Fruit fly (Drosophila melanogaster): ENCODE data around the gene CG43091.

Gene CG43091

DNA sequence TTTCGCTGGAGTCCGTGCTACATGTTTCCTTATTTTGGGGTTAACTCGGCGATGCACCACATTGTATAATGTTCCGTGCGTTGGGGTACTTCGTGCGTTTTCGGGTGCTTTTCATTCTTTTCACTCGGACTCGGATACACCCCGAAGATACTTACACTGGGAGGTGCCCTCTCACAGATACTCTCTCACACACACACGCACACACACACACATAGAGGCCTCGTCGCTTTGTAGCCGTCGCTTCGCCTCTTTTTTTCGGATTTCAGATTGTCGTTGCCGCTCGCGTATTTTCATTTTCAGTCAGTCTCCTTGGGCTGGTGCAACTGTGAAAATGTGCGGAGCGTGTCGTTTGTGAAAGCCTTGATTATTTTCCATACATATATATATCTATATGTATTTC is 12.9 kb upstream of the CG43091 start (continued):
- TF ChIP-seq hth (optimal IDR thresholded peaks at IDR 0.05) (no peak), chn (GFP tag; optimal IDR thresholded peaks at IDR 0.05) (no peak), ro (GFP tag; IDR thresholded peaks at IDR 0.05) (no peak), ken (GFP tag; IDR thresholded peaks at IDR 0.05) (0 out of 3 replicates have a peak, but pooled peaks have one; percentile 46), Neu2 (GFP tag; optimal IDR thresholded peaks at IDR 0.05; ENCODE audit: borderline replicate concordance) (no peak), mirr (GFP tag; optimal IDR thresholded peaks at IDR 0.05) (no peak), zfh2 (GFP tag; optimal IDR thresholded peaks at IDR 0.05) (no peak), HLH3B (GFP tag; IDR thresholded peaks at IDR 0.05) (no peak; the same call in 1 of the 2 replicates), gcm2 (GFP tag; optimal IDR thresholded peaks at IDR 0.05) (no peak), Blimp-1 (GFP tag; optimal IDR thresholded peaks at IDR 0.05) (peak; percentile 29), gcm (GFP tag; optimal IDR thresholded peaks at IDR 0.05) (peak; percentile 2), CG12219 (GFP tag; optimal IDR thresholded peaks at IDR 0.05) (peak; percentile 28), zf30C (GFP tag; optimal IDR thresholded peaks at IDR 0.05) (no peak), CG11723 (GFP tag; optimal IDR thresholded peaks at IDR 0.05) (no peak), br (optimal IDR thresholded peaks at IDR 0.05) (no peak), CG3847 (GFP tag; IDR thresholded peaks at IDR 0.05) (peak; percentile 29; the same call in 1 of the 2 replicates), emc (GFP tag; optimal IDR thresholded peaks at IDR 0.05) (no peak), Xrp1 (GFP tag; IDR thresholded peaks at IDR 0.05) (peak; percentile 32), CG1792 (GFP tag; optimal IDR thresholded peaks at IDR 0.05) (no peak), CG31365 (tag; optimal IDR thresholded peaks at IDR 0.05) (no peak), row (GFP tag; IDR thresholded peaks at IDR 0.05) (no peak; the same call in 2 of the 3 replicates), mld (GFP tag; IDR thresholded peaks at IDR 0.05; ENCODE audit: partially characterized antibody) (no peak), CG9215 (GFP tag; IDR thresholded peaks at IDR 0.05) (no peak), ewg (GFP tag; optimal IDR thresholded peaks at IDR 0.05) (no peak), Hmx (GFP tag; optimal IDR thresholded peaks at IDR 0.05) (no peak), CoRest (tag; optimal IDR thresholded peaks at IDR 0.05) (no peak), CG16815 (GFP tag; optimal IDR thresholded peaks at IDR 0.05) (no peak), schlank (tag; optimal IDR thresholded peaks at IDR 0.05) (no peak), E2f2 (GFP tag; IDR thresholded peaks at IDR 0.05) (peak; percentile 33), MTF-1 (GFP tag; optimal IDR thresholded peaks at IDR 0.05; ENCODE audit: borderline replicate concordance) (no peak), p53 (GFP tag; optimal IDR thresholded peaks at IDR 0.05) (no peak), CTCF (GFP tag; optimal IDR thresholded peaks at IDR 0.05) (no peak), Lhr (GFP tag; optimal IDR thresholded peaks at IDR 0.05) (no peak), CG8765 (GFP tag; IDR thresholded peaks at IDR 0.05) (peak; percentile 96), CG9727 (GFP tag; optimal IDR thresholded peaks at IDR 0.05) (no peak), sug (tag; optimal IDR thresholded peaks at IDR 0.05) (peak; percentile 5), fd96Cb (tag; optimal IDR thresholded peaks at IDR 0.05) (no peak), gsb (GFP tag; IDR thresholded peaks at IDR 0.05) (peak; percentile 48; the same call in 1 of the 2 replicates), Hmr (GFP tag; optimal IDR thresholded peaks at IDR 0.05) (peak; percentile 20), CG13775 (GFP tag; optimal IDR thresholded peaks at IDR 0.05) (no peak), Eip74EF (GFP tag; optimal IDR thresholded peaks at IDR 0.05) (no peak), CG2889 (GFP tag; IDR thresholded peaks at IDR 0.05) (no peak), slou (GFP tag; optimal IDR thresholded peaks at IDR 0.05) (no peak), otp (GFP tag; IDR thresholded peaks at IDR 0.05) (no peak), eve (GFP tag; optimal IDR thresholded peaks at IDR 0.05) (no peak), NFAT (GFP tag; IDR thresholded peaks at IDR 0.05) (peak; percentile 60; the same call in 1 of the 2 replicates), CG34376 (GFP tag; optimal IDR thresholded peaks at IDR 0.05) (no peak), stc (GFP tag; IDR thresholded peaks at IDR 0.05) (no peak), h (optimal IDR thresholded peaks at IDR 0.05) (no peak), CG10654 (GFP tag; optimal IDR thresholded peaks at IDR 0.05) (no peak), org-1 (GFP tag; optimal IDR thresholded peaks at IDR 0.05) (no peak), CG18262 (tag; optimal IDR thresholded peaks at IDR 0.05) (peak; percentile 2), CG7556 (GFP tag; optimal IDR thresholded peaks at IDR 0.05) (no peak)

Measured in whole organism, embryonic.